Worm (Caenorhabditis elegans): ENCODE measurements around the gene R05G9.5.

DNA sequence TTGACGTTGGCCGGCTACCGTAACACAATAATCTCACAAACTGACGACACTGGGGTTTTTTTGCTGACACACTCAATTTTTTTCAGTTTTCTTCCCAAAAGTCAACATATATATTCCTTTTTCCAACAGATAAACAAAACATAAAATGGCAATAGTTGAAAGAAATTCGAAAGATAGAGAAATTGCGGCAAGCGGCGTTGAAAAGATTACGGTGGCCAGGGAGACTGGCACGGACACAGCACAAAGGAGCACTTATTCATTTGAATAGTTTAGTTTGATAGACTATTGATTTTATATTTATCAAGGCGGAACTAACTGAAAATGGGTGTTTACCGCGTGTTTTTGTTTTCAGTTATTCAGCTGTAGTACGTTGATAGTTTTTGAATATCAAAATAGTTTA lies 21.3 kb upstream of the R05G9.5 start, which contains the start of gene toe-2:
- TF ChIP-seq aly-2 (tag; optimal IDR thresholded peaks at IDR 0.05) (no peak), nhr-21 (tag; optimal IDR thresholded peaks at IDR 0.05) (no peak), lsy-2 (tag; optimal IDR thresholded peaks at IDR 0.05) (no peak)
